Worm (Caenorhabditis elegans): ENCODE results near the gene mcm-5.

DNA sequence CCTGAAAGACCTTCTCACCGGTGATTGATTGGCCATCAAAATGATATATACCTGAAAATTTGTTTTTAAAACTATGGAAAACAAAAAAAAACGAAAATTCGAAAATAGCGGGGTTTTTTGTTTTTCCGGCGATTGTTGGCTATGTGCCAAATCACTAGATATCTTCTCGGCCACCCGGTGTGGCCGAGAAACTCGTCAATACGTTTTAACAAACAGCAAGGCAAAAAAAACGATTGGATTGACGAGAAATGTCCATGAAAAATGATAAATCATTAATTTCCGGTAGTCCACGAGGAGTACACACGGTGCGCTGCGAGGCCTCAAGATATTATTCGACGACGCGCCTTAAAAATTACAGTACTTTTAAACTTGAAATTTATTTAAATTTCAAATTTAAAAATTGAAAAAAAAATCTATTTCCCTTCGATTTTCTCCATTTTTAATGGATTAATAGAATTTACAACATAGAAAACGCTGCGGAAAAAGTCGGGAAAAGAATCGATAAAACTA is 10.0 kb upstream of the mcm-5 start, which contains the start of gene R10E4.11:
- TF ChIP-seq pqm-1 (tag; optimal IDR thresholded peaks at IDR 0.05) (no peak), fkh-2 (tag; optimal IDR thresholded peaks at IDR 0.05) (no peak), ceh-9 (tag; optimal IDR thresholded peaks at IDR 0.05) (no peak)
